Fruit fly (Drosophila melanogaster) whole organism, embryonic: ENCODE data around the gene CG4577.

Experiments used
- CG10274 ChIP-seq: fragments of 200-800 bp; sonication (Bioruptor generic); optimal IDR thresholded peaks from 3 replicates; lab custom pipeline; 2017; ENCODE audit warnings: missing biosample characterization, mild to moderate bottlenecking, missing genetic modification characterization
- CG10543 ChIP-seq: fragments of 200-800 bp; sonication (Bioruptor generic); optimal IDR thresholded peaks from 3 replicates; lab custom pipeline; 2017; ENCODE audit warnings: missing biosample characterization, mild to moderate bottlenecking, missing genetic modification characterization, moderate library complexity
- CG10565 ChIP-seq: fragments of 200-800 bp; sonication (Bioruptor generic); optimal IDR thresholded peaks from 3 replicates; lab custom pipeline; 2016; ENCODE audit warnings: missing biosample characterization, mild to moderate bottlenecking, missing genetic modification characterization
- CG12219 ChIP-seq: fragments of 200-800 bp; sonication (Bioruptor generic); optimal IDR thresholded peaks from 3 replicates; lab custom pipeline; 2018; ENCODE audit warnings: missing biosample characterization, mild to moderate bottlenecking, missing genetic modification characterization
- CG13775 ChIP-seq: fragments of 200-800 bp; sonication (Bioruptor generic); optimal IDR thresholded peaks from 3 replicates; lab custom pipeline; 2017; ENCODE audit warnings: missing biosample characterization, mild to moderate bottlenecking, missing genetic modification characterization
- CG14014 ChIP-seq: fragments of 200-800 bp; sonication (Bioruptor generic); IDR thresholded peaks from 2 replicates; pipeline ENCODE4 v1.3.6; 2022; ENCODE audit warnings: missing biosample characterization, missing genetic modification characterization
- CG14050 ChIP-seq: fragments of 200-800 bp; sonication (Bioruptor generic); IDR thresholded peaks from 3 replicates; pipeline ENCODE4 v1.3.6; 2022; ENCODE audit warnings: missing biosample characterization, missing genetic modification characterization
- CG1603 ChIP-seq: fragments of 200-800 bp; sonication (Bioruptor generic); optimal IDR thresholded peaks from 2 replicates; lab custom pipeline; 2019; ENCODE audit warnings: missing biosample characterization, mild to moderate bottlenecking, missing genetic modification characterization, moderate library complexity
- CG1647 ChIP-seq: fragments of 200-800 bp; sonication (Bioruptor generic); optimal IDR thresholded peaks from 3 replicates; lab custom pipeline; 2016; ENCODE audit warnings: missing biosample characterization, missing genetic modification characterization
- CG16863 ChIP-seq: fragments of 200-800 bp; sonication (Bioruptor generic); optimal IDR thresholded peaks from 3 replicates; lab custom pipeline; 2016; ENCODE audit warnings: missing biosample characterization, missing genetic modification characterization
- CG17359 ChIP-seq: fragments of 200-800 bp; sonication (Bioruptor generic); optimal IDR thresholded peaks from 3 replicates; lab custom pipeline; 2018; ENCODE audit warnings: missing biosample characterization, mild to moderate bottlenecking, missing genetic modification characterization, moderate library complexity
- CG1792 ChIP-seq: fragments of 200-800 bp; sonication (Bioruptor generic); optimal IDR thresholded peaks from 2 replicates; lab custom pipeline; 2016; ENCODE audit warnings: missing biosample characterization, missing genetic modification characterization
- CG18011 ChIP-seq: fragments of 200-800 bp; sonication (Bioruptor generic); optimal IDR thresholded peaks from 2 replicates; lab custom pipeline; 2017; ENCODE audit warnings: missing biosample characterization, missing genetic modification characterization, mild to moderate bottlenecking, moderate library complexity, missing genotype
- CG18262 ChIP-seq: fragments of 200-800 bp; optimal IDR thresholded peaks from 3 replicates; lab custom pipeline; 2019; ENCODE audit warnings: missing biosample characterization, mild to moderate bottlenecking, missing genetic modification characterization, moderate library complexity
- CG18476 ChIP-seq: fragments of 200-800 bp; sonication (Bioruptor generic); optimal IDR thresholded peaks from 2 replicates; lab custom pipeline; 2016; ENCODE audit warnings: missing biosample characterization, mild to moderate bottlenecking, missing genetic modification characterization
- CG2712 ChIP-seq: fragments of 200-800 bp; optimal IDR thresholded peaks from 3 replicates; lab custom pipeline; 2019; ENCODE audit warnings: missing biosample characterization, mild to moderate bottlenecking, missing genetic modification characterization, moderate library complexity
- CG32532 ChIP-seq: fragments of 200-800 bp; sonication (Bioruptor generic); IDR thresholded peaks from 2 replicates; pipeline ENCODE4 v1.3.6; 2022; ENCODE audit warnings: missing biosample characterization, missing genetic modification characterization
- CG3407 ChIP-seq: fragments of 200-800 bp; sonication (Bioruptor generic); optimal IDR thresholded peaks from 2 replicates; lab custom pipeline; 2018; ENCODE audit warnings: missing biosample characterization, mild to moderate bottlenecking, missing genetic modification characterization
- CG6689 ChIP-seq: fragments of 200-800 bp; sonication (Bioruptor generic); IDR thresholded peaks from 2 replicates; pipeline ENCODE4 v1.3.6; 2022; ENCODE audit warnings: missing biosample characterization, missing genetic modification characterization
- CG6854 ChIP-seq: fragments of 200-800 bp; sonication (Bioruptor generic); optimal IDR thresholded peaks from 3 replicates; lab custom pipeline; 2017; ENCODE audit warnings: missing biosample characterization, mild to moderate bottlenecking, missing genetic modification characterization
- CG7786 ChIP-seq: fragments of 200-800 bp; sonication (Bioruptor generic); optimal IDR thresholded peaks from 2 replicates; lab custom pipeline; 2016; ENCODE audit warnings: missing biosample characterization, missing genetic modification characterization
- D19A ChIP-seq: fragments of 200-800 bp; optimal IDR thresholded peaks from 3 replicates; lab custom pipeline; 2019; ENCODE audit warnings: missing biosample characterization, mild to moderate bottlenecking, missing genetic modification characterization, moderate library complexity
- Drgx ChIP-seq: fragments of 200-800 bp; sonication (Bioruptor generic); IDR thresholded peaks from 2 replicates; pipeline ENCODE4 v1.3.6; 2022; ENCODE audit warnings: missing biosample characterization, missing genetic modification characterization
- Ets65A ChIP-seq: fragments of 200-800 bp; sonication (Bioruptor generic); peaks from one replicate; lab custom pipeline; 2016; ENCODE audit warnings: missing biosample characterization, missing genetic modification characterization
- GATAe ChIP-seq: fragments of 200-800 bp; sonication (Bioruptor generic); conservative IDR thresholded peaks from 2 replicates; pipeline ENCODE4 v1.3.6; 2022; ENCODE audit warnings: missing biosample characterization, missing genetic modification characterization
- Hey ChIP-seq: fragments of 200-800 bp; sonication (Bioruptor generic); optimal IDR thresholded peaks from 3 replicates; lab custom pipeline; 2018; ENCODE audit warnings: missing biosample characterization, mild to moderate bottlenecking, missing genetic modification characterization
- HmgZ ChIP-seq: fragments of 200-800 bp; sonication (Bioruptor generic); optimal IDR thresholded peaks from 2 replicates; lab custom pipeline; 2018; ENCODE audit warnings: missing biosample characterization, mild to moderate bottlenecking, missing genetic modification characterization
- Ptx1 ChIP-seq: fragments of 200-800 bp; sonication (Bioruptor generic); IDR thresholded peaks from 2 replicates; pipeline ENCODE4 v1.3.6; 2022; ENCODE audit warnings: missing biosample characterization, missing genetic modification characterization
- Sox100B ChIP-seq: fragments of 200-800 bp; sonication (Bioruptor generic); optimal IDR thresholded peaks from 3 replicates; lab custom pipeline; 2018; ENCODE audit warnings: missing biosample characterization, mild to moderate bottlenecking, missing genetic modification characterization
- Xrp1 ChIP-seq: fragments of 200-800 bp; sonication (Bioruptor generic); IDR thresholded peaks from 2 replicates; pipeline ENCODE4 v1.3.6; 2022; ENCODE audit warnings: missing biosample characterization, missing genetic modification characterization
- abd-A ChIP-seq: fragments of 200-800 bp; sonication (Bioruptor generic); optimal IDR thresholded peaks from 3 replicates; lab custom pipeline; 2019; ENCODE audit warnings: missing biosample characterization, mild to moderate bottlenecking, missing genetic modification characterization, moderate library complexity
- bsh ChIP-seq, 2 experiments: fragments of 200-800 bp; sonication (Bioruptor generic); optimal IDR thresholded peaks; 2 replicates each; lab custom pipeline; 2017 to 2018; ENCODE audit warnings: mild to moderate bottlenecking in 2 of 2, missing biosample characterization in 2 of 2, missing genetic modification characterization in 2 of 2, moderate library complexity in 1 of 2
- chinmo ChIP-seq: fragments of 200-800 bp; sonication (Bioruptor generic); IDR thresholded peaks from 4 replicates; pipeline ENCODE4 v1.3.6; 2022; ENCODE audit warnings: missing biosample characterization, missing genetic modification characterization; ENCODE audit not compliant: partially characterized antibody
- exex ChIP-seq: fragments of 200-800 bp; sonication (Bioruptor generic); optimal IDR thresholded peaks from 4 replicates; lab custom pipeline; 2018; ENCODE audit warnings: missing biosample characterization, mild to moderate bottlenecking, missing genetic modification characterization, moderate library complexity
- fu2 ChIP-seq: fragments of 200-800 bp; sonication (Bioruptor generic); optimal IDR thresholded peaks from 2 replicates; lab custom pipeline; 2016; ENCODE audit warnings: missing biosample characterization, missing genetic modification characterization
- gem ChIP-seq: fragments of 200-800 bp; sonication (Bioruptor generic); optimal IDR thresholded peaks from 2 replicates; lab custom pipeline; 2019; ENCODE audit warnings: missing biosample characterization, mild to moderate bottlenecking, missing genetic modification characterization, moderate library complexity
- hb ChIP-seq: fragments of 200-800 bp; sonication (Bioruptor generic); IDR thresholded peaks from 3 replicates; pipeline ENCODE4 v1.3.6; 2022; ENCODE audit warnings: missing biosample characterization, missing genetic modification characterization; ENCODE audit not compliant: partially characterized antibody
- her ChIP-seq: fragments of 200-800 bp; sonication (Bioruptor generic); optimal IDR thresholded peaks from 2 replicates; lab custom pipeline; 2016; ENCODE audit warnings: missing biosample characterization, missing genetic modification characterization
- klu ChIP-seq: fragments of 200-800 bp; sonication (Bioruptor generic); IDR thresholded peaks from 2 replicates; pipeline ENCODE4 v1.3.6; 2022; ENCODE audit warnings: missing biosample characterization, missing genetic modification characterization
- nau ChIP-seq: fragments of 200-800 bp; sonication (Bioruptor generic); optimal IDR thresholded peaks from 3 replicates; lab custom pipeline; 2017; ENCODE audit warnings: missing biosample characterization, mild to moderate bottlenecking, missing genetic modification characterization, missing genetic modification reagents
- p53 ChIP-seq: fragments of 200-800 bp; sonication (Bioruptor generic); optimal IDR thresholded peaks from 2 replicates; lab custom pipeline; 2016; ENCODE audit warnings: missing biosample characterization, missing genetic modification characterization
- pnt ChIP-seq: fragments of 200-800 bp; sonication (Bioruptor generic); optimal IDR thresholded peaks from 3 replicates; lab custom pipeline; 2016; ENCODE audit warnings: missing biosample characterization, missing genetic modification characterization
- ranshi ChIP-seq: fragments of 200-800 bp; sonication (Bioruptor generic); IDR thresholded peaks from 2 replicates; pipeline ENCODE4 v1.3.6; 2022; ENCODE audit warnings: missing biosample characterization, missing genetic modification characterization
- sug ChIP-seq: fragments of 200-800 bp; optimal IDR thresholded peaks from 2 replicates; lab custom pipeline; 2019; ENCODE audit warnings: missing biosample characterization, mild to moderate bottlenecking, missing genetic modification characterization, moderate library complexity
- tup ChIP-seq: fragments of 200-800 bp; sonication (Bioruptor generic); optimal IDR thresholded peaks from 2 replicates; lab custom pipeline; 2016; ENCODE audit warnings: missing biosample characterization, mild to moderate bottlenecking, missing genetic modification characterization, moderate library complexity
- wek ChIP-seq: fragments of 200-800 bp; sonication (Bioruptor generic); optimal IDR thresholded peaks from 3 replicates; lab custom pipeline; 2018; ENCODE audit warnings: missing biosample characterization, mild to moderate bottlenecking, missing genetic modification characterization, moderate library complexity
- yki ChIP-seq: fragments of >200 bp; optimal IDR thresholded peaks from 3 replicates; lab custom pipeline; 2018

Gene CG4577

dm6 chr2L:1120206-1120902 is 14.1 kb upstream of the CG4577 start (continued):
- TF ChIP-seq GATAe: peak; percentile 95
- TF ChIP-seq CG3407: no peak
- TF ChIP-seq CG1647: no peak
- TF ChIP-seq fu2 (GFP tag; lab: Kevin White, UChicago): no peak
- TF ChIP-seq CG32532: no peak
- no peak for TF ChIP-seq pnt (GFP tag; lab: Kevin White, UChicago)
- peak; percentile 60 for TF ChIP-seq Hey (tag; lab: Kevin White, UChicago)
- TF ChIP-seq CG14014: no peak
- no peak for TF ChIP-seq CG12219 (GFP tag; lab: Kevin White, UChicago)
- TF ChIP-seq wek (GFP tag; lab: Kevin White, UChicago): no peak
- no peak for TF ChIP-seq CG18476 (GFP tag; lab: Kevin White, UChicago)
- no peak for TF ChIP-seq CG10565 (GFP tag; lab: Kevin White, UChicago)
- TF ChIP-seq exex (tag; lab: Kevin White, UChicago): peak; percentile 51
- TF ChIP-seq CG1792 (GFP tag; lab: Kevin White, UChicago): no peak
- TF ChIP-seq hb (GFP tag; lab: Robert Waterston, UW): no peak
- TF ChIP-seq sug (tag; lab: Kevin White, UChicago): peak; percentile 11
- no peak for TF ChIP-seq yki (lab: Kevin White, UChicago)

DNA sequence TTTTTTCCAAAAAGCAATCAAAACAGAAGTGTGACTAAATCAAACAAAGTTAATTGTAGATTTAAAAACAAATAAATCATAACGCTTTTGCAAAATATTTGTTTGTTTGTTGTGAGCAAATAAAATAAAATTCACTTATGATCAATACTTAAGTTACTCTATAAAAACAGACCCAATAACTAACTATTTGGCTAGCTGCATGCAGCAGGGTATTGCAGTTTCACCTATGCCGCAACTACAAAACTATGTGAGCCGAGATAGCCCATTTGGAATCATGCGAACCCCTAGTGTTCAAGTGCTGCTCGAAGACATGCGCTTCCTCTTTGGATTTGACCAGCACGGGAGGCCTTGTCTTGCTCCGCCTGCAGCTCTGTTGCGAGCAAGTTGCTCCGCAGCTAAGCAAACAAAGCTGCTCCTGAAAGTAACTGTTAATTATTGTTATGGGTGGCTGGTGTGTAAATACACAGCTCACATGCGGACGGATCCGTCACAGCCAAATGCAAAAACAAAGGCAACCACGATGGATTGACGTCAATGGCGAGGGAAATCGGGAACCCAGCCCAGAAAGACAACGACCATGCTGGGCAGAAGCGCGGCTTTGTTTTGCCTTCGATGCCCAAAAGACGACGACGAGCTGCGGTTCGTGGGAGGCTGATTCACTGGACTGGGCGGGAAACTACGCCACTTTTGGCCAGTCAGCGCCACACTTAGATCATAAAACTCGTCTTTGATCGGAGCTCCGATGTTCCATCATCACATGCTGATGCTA is 12.4 kb upstream of the CG4577 start:
- TF ChIP-seq her (GFP tag; lab: Kevin White, UChicago): no peak
- peak; percentile 8 for TF ChIP-seq nau (GFP tag; lab: Kevin White, UChicago)
- TF ChIP-seq CG6854 (GFP tag; lab: Kevin White, UChicago): no peak
- TF ChIP-seq wek (GFP tag; lab: Kevin White, UChicago): peak; percentile 25
- no peak for TF ChIP-seq Drgx
- TF ChIP-seq gem (tag; lab: Kevin White, UChicago): peak; percentile 14
- no peak for TF ChIP-seq CG13775 (GFP tag; lab: Kevin White, UChicago)
- peak; percentile 30 for TF ChIP-seq Sox100B (GFP tag; lab: Kevin White, UChicago)
- peak; percentile 87; the same call in 2 of the 4 replicates for TF ChIP-seq chinmo (GFP tag; lab: Robert Waterston, UW)
- no peak for TF ChIP-seq ranshi (GFP tag; lab: Robert Waterston, UW)
- TF ChIP-seq CG17359 (tag; lab: Kevin White, UChicago): peak; percentile 27
- TF ChIP-seq CG18011 (GFP tag; lab: Kevin White, UChicago): no peak
- peak; percentile 9 for TF ChIP-seq CG18262 (tag; lab: Kevin White, UChicago)
- TF ChIP-seq sug (tag; lab: Kevin White, UChicago): peak; percentile 9
- peak; percentile 33 for TF ChIP-seq Ets65A (GFP tag; lab: Kevin White, UChicago)
- TF ChIP-seq tup: no peak
- no peak for TF ChIP-seq CG14050 (GFP tag; lab: Robert Waterston, UW)
- peak; percentile 81 for TF ChIP-seq CG10274 (GFP tag; lab: Kevin White, UChicago)
- peak; percentile 38; the same call in 1 of the 2 replicates for TF ChIP-seq Xrp1 (GFP tag; lab: Robert Waterston, UW)
- no peak for TF ChIP-seq CG6689
- TF ChIP-seq p53 (GFP tag; lab: Kevin White, UChicago): no peak
- peak; percentile 46 for TF ChIP-seq abd-A
- TF ChIP-seq klu (GFP tag; lab: Robert Waterston, UW): 0 out of 2 replicates have a peak, but pooled peaks have one; percentile 21
- TF ChIP-seq CG16863 (GFP tag; lab: Kevin White, UChicago): peak; percentile 0
- TF ChIP-seq Ptx1 (GFP tag; lab: Robert Waterston, UW): no peak
- peak; percentile 76 for TF ChIP-seq D19A (tag; lab: Kevin White, UChicago)
- TF ChIP-seq bsh (GFP tag; optimal IDR thresholded peaks at IDR 0.05; lab: Kevin White, UChicago): peak in 1 of 2 experiments; percentile 22
- TF ChIP-seq CG2712 (tag; lab: Kevin White, UChicago): peak; percentile 4
- TF ChIP-seq HmgZ (tag; lab: Kevin White, UChicago): peak; percentile 13
- peak; percentile 29 for TF ChIP-seq CG1603 (tag; lab: Kevin White, UChicago)
- peak; percentile 35 for TF ChIP-seq CG10543 (GFP tag; lab: Kevin White, UChicago)
- TF ChIP-seq CG7786: no peak
